Worm (Caenorhabditis elegans) whole organism, L1 larva: Measurements from ENCODE around the gene helq-1.

ENCODE experiments used
- F16B12.6 ChIP-seq: fragments of 150-350 bp; optimal IDR thresholded peaks from 2 replicates; lab custom pipeline; 2014; ENCODE audit warnings: missing biosample characterization, missing genetic modification characterization
- Y116A8C.19 ChIP-seq: sonication (generic microtip); optimal IDR thresholded peaks from 2 replicates; lab custom pipeline; 2016; ENCODE audit warnings: missing compliant biosample characterization, missing genetic modification characterization, borderline replicate concordance
- aha-1 ChIP-seq: fragments of 150-350 bp; optimal IDR thresholded peaks from 2 replicates; lab custom pipeline; 2014; ENCODE audit warnings: missing biosample characterization, missing genetic modification characterization
- alr-1 ChIP-seq: fragments of 200-800 bp; sonication (Bioruptor generic); optimal IDR thresholded peaks from 2 replicates; lab custom pipeline; 2018; ENCODE audit warnings: borderline replicate concordance, mild to moderate bottlenecking, missing genetic modification characterization, missing compliant biosample characterization
- aly-2 ChIP-seq: fragments of 150-350 bp; optimal IDR thresholded peaks from 2 replicates; lab custom pipeline; 2014; ENCODE audit warnings: missing biosample characterization, missing genetic modification characterization
- ama-1 ChIP-seq: fragments of 150-350 bp; optimal IDR thresholded peaks from 2 replicates; lab custom pipeline; 2014
- blmp-1 ChIP-seq: fragments of 150-350 bp; optimal IDR thresholded peaks from 2 replicates; lab custom pipeline; 2014; ENCODE audit warnings: missing biosample characterization, missing genetic modification characterization
- ceh-63 ChIP-seq: fragments of 200-800 bp; sonication (Bioruptor generic); optimal IDR thresholded peaks from 2 replicates; lab custom pipeline; 2018; ENCODE audit warnings: mild to moderate bottlenecking, missing genetic modification characterization, missing compliant biosample characterization
- ceh-82 ChIP-seq, 3 experiments: fragments of 150-350 bp in 1 of 3; sonication (generic microtip) in 2 of 3; optimal IDR thresholded peaks; 2 replicates each; lab custom pipeline; 2014 to 2017; ENCODE audit warnings: missing biosample characterization in 3 of 3, missing genetic modification characterization in 3 of 3
- ceh-90 ChIP-seq: sonication (generic microtip); optimal IDR thresholded peaks from 2 replicates; lab custom pipeline; 2016; ENCODE audit warnings: missing genetic modification characterization, missing compliant biosample characterization
- ces-1 ChIP-seq: fragments of 150-350 bp; optimal IDR thresholded peaks from 2 replicates; lab custom pipeline; 2014; ENCODE audit warnings: missing biosample characterization, missing genetic modification reagents, missing genetic modification characterization
- dpl-1 ChIP-seq, 3 experiments: fragments of 150-350 bp in 2 of 3; sonication (generic microtip) in 1 of 3; optimal IDR thresholded peaks; 2 replicates each; lab custom pipeline; 2014 to 2017; ENCODE audit warnings: missing biosample characterization in 3 of 3, missing genetic modification characterization in 3 of 3, missing genetic modification reagents in 3 of 3
- efl-1 ChIP-seq, 4 experiments: fragments of 150-350 bp; optimal IDR thresholded peaks in 3 of 4; peaks in 1 of 4; 1 replicate in 1 of 4; 2 replicates in 3 of 4; lab custom pipeline; 2014; ENCODE audit warnings: missing biosample characterization in 2 of 4, missing genetic modification characterization in 2 of 4, missing genetic modification reagents in 2 of 4
- egl-13 ChIP-seq: sonication (generic microtip); optimal IDR thresholded peaks from 2 replicates; lab custom pipeline; 2016; ENCODE audit warnings: missing genotype, missing genetic modification reagents, missing genetic modification characterization, missing compliant biosample characterization
- elt-2 ChIP-seq: sonication (generic microtip); optimal IDR thresholded peaks from 2 replicates; lab custom pipeline; 2016; ENCODE audit warnings: missing genetic modification characterization, mild to moderate bottlenecking, inconsistent platforms, missing compliant biosample characterization, missing genetic modification reagents
- fkh-10 ChIP-seq: sonication (generic microtip); optimal IDR thresholded peaks from 2 replicates; lab custom pipeline; 2017; ENCODE audit warnings: missing biosample characterization, missing genetic modification reagents, missing genetic modification characterization
- fkh-4 ChIP-seq: sonication (generic microtip); optimal IDR thresholded peaks from 2 replicates; lab custom pipeline; 2016; ENCODE audit warnings: missing compliant biosample characterization, missing genetic modification characterization, borderline replicate concordance
- fkh-8 ChIP-seq: sonication (generic microtip); optimal IDR thresholded peaks from 2 replicates; lab custom pipeline; 2016; ENCODE audit warnings: mild to moderate bottlenecking, missing genetic modification characterization, missing compliant biosample characterization
- hpl-2 ChIP-seq: fragments of 150-350 bp; optimal IDR thresholded peaks from 2 replicates; lab custom pipeline; 2014; ENCODE audit warnings: missing biosample characterization, missing genetic modification reagents, missing genetic modification characterization
- isw-1 ChIP-seq: fragments of 200-800 bp; sonication (Bioruptor generic); IDR thresholded peaks from 2 replicates; pipeline ENCODE4 v1.3.6; 2022; ENCODE audit warnings: missing genetic modification characterization, missing compliant biosample characterization
- lin-13 ChIP-seq: fragments of 150-350 bp; optimal IDR thresholded peaks from 2 replicates; lab custom pipeline; 2014; ENCODE audit warnings: missing biosample characterization, missing genetic modification reagents, missing genetic modification characterization
- lin-15B ChIP-seq: fragments of 150-350 bp; sonication (generic microtip); optimal IDR thresholded peaks from 3 replicates; lab custom pipeline; 2014; ENCODE audit warnings: missing biosample characterization, missing genetic modification characterization
- lin-35 ChIP-seq, 2 experiments: fragments of 150-350 bp; optimal IDR thresholded peaks; 2 replicates each; lab custom pipeline; 2014; ENCODE audit warnings: missing biosample characterization in 2 of 2, missing genetic modification characterization in 2 of 2, missing genetic modification reagents in 2 of 2
- lin-39 ChIP-seq: fragments of 150-350 bp; optimal IDR thresholded peaks from 2 replicates; lab custom pipeline; 2014; ENCODE audit warnings: missing biosample characterization, missing genetic modification reagents, missing genetic modification characterization
- lsy-2 ChIP-seq, 2 experiments: fragments of 150-350 bp; optimal IDR thresholded peaks; 2 replicates each; lab custom pipeline; 2014; ENCODE audit warnings: missing biosample characterization in 2 of 2, missing genetic modification characterization in 2 of 2
- mdl-1 ChIP-seq, 2 experiments: fragments of 150-350 bp; optimal IDR thresholded peaks; 2 replicates each; lab custom pipeline; 2014 to 2017; ENCODE audit warnings: missing biosample characterization in 2 of 2, missing genetic modification characterization in 2 of 2, inconsistent platforms in 1 of 2
- mef-2 ChIP-seq: fragments of 150-350 bp; optimal IDR thresholded peaks from 2 replicates; lab custom pipeline; 2014; ENCODE audit warnings: missing biosample characterization, missing genetic modification characterization
- nhr-20 ChIP-seq: sonication (generic microtip); optimal IDR thresholded peaks from 2 replicates; lab custom pipeline; 2016; ENCODE audit warnings: mild to moderate bottlenecking, missing genetic modification characterization, missing compliant biosample characterization
- nhr-28 ChIP-seq: fragments of 150-350 bp; optimal IDR thresholded peaks from 2 replicates; lab custom pipeline; 2014; ENCODE audit warnings: missing biosample characterization, missing genetic modification characterization
- nhr-76 ChIP-seq: sonication (generic microtip); optimal IDR thresholded peaks from 2 replicates; lab custom pipeline; 2017; ENCODE audit warnings: missing biosample characterization, missing genetic modification characterization
- nhr-85 ChIP-seq: sonication (generic microtip); peaks from one replicate; lab custom pipeline; 2016; ENCODE audit warnings: missing genetic modification characterization, inconsistent platforms, missing compliant biosample characterization
- pag-3 ChIP-seq: sonication (generic microtip); optimal IDR thresholded peaks from 2 replicates; lab custom pipeline; 2017; ENCODE audit warnings: missing genetic modification characterization, mild to moderate bottlenecking, missing compliant biosample characterization, antibody characterized with exemption, borderline replicate concordance; ENCODE audit not compliant: insufficient read depth
- rnt-1 ChIP-seq: sonication (generic microtip); optimal IDR thresholded peaks from 2 replicates; lab custom pipeline; 2016; ENCODE audit warnings: mild to moderate bottlenecking, missing genetic modification characterization, moderate library complexity, missing compliant biosample characterization
- snpc-4 ChIP-seq: fragments of 150-350 bp; optimal IDR thresholded peaks from 2 replicates; lab custom pipeline; 2014; ENCODE audit warnings: missing biosample characterization, missing genetic modification characterization
- snu-23 ChIP-seq: sonication (generic microtip); optimal IDR thresholded peaks from 2 replicates; lab custom pipeline; 2016; ENCODE audit warnings: missing genetic modification characterization, missing compliant biosample characterization
- sox-4 ChIP-seq: sonication (generic microtip); optimal IDR thresholded peaks from 2 replicates; lab custom pipeline; 2016; ENCODE audit warnings: missing genetic modification characterization, missing compliant biosample characterization
- swsn-7 ChIP-seq: sonication (generic microtip); optimal IDR thresholded peaks from 2 replicates; lab custom pipeline; 2016; ENCODE audit warnings: missing genetic modification characterization, missing compliant biosample characterization
- tbx-2 ChIP-seq: sonication (generic microtip); optimal IDR thresholded peaks from 2 replicates; lab custom pipeline; 2016; ENCODE audit warnings: missing genetic modification characterization, missing compliant biosample characterization
- tlp-1 ChIP-seq: fragments of 150-350 bp; optimal IDR thresholded peaks from 2 replicates; lab custom pipeline; 2014; ENCODE audit warnings: missing biosample characterization, missing genetic modification characterization
- unc-130 ChIP-seq: fragments of 150-350 bp; optimal IDR thresholded peaks from 2 replicates; lab custom pipeline; 2017; ENCODE audit warnings: missing biosample characterization, missing genetic modification characterization, inconsistent platforms
- unc-30 ChIP-seq: sonication (generic microtip); optimal IDR thresholded peaks from 2 replicates; lab custom pipeline; 2017; ENCODE audit warnings: missing biosample characterization, missing genetic modification characterization
- unc-86 ChIP-seq: sonication (generic microtip); optimal IDR thresholded peaks from 2 replicates; lab custom pipeline; 2016; ENCODE audit warnings: missing genetic modification characterization, missing compliant biosample characterization
- unc-98 ChIP-seq: fragments of 200-800 bp; sonication (Bioruptor generic); IDR thresholded peaks from 2 replicates; pipeline ENCODE4 v1.3.6; 2022; ENCODE audit warnings: missing genetic modification characterization, missing compliant biosample characterization
- vab-15 ChIP-seq: sonication (generic microtip); optimal IDR thresholded peaks from 2 replicates; lab custom pipeline; 2017; ENCODE audit warnings: missing genotype, mild to moderate bottlenecking, missing genetic modification characterization, missing compliant biosample characterization

helq-1 gene

ce11 chrIII:600316-600932 lies 13.5 kb upstream of the helq-1 start, which contains the start of gene lec-6 (continued):
- no peak for TF ChIP-seq tbx-2 (tag; lab: Kevin White, UChicago)

ce11 chrIII:599279-599678 lies 12.4 kb upstream of the helq-1 start:
- TF ChIP-seq F16B12.6 (no peak), elt-2 (tag; lab: Kevin White, UChicago) (peak; percentile 33), isw-1 (GFP tag; lab: Robert Waterston, UW) (no peak)

DNA sequence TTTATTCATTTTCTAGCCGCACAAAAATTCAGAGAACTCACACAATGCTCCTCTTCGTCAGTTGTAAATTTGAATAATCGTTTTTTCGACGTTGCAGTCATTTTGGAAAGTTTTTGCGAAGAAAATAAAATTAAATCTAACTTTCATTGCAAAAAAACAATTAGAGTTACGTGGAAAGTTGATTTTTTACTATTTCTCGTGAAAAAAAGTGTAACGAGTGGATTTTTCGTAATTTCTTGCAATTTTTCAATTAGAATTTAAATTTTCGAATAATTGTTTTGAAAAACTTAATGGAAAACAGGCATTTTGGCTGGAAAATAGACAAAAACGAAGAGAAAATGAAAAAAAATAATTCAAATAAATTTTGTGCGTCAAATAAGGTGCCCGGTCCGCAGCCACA lies 11.8 kb upstream of the helq-1 start, which contains the start of gene Y55B1AR.2:
Gene Y55B1AR.2 (minus strand): TSS at position 101 of the 400 bp plus-strand sequence.
- TF ChIP-seq dpl-1 (GFP tag; optimal IDR thresholded peaks at IDR 0.05; lab: Kevin White, UChicago) (no peak), unc-130 (tag; lab: Kevin White, UChicago) (no peak), nhr-85 (tag; lab: Kevin White, UChicago) (no peak), snu-23 (GFP tag; lab: Kevin White, UChicago) (no peak), efl-1 (optimal IDR thresholded peaks at IDR 0.05; lab: Kevin White, UChicago) (no peak), efl-1 (GFP tag; optimal IDR thresholded peaks at IDR 0.05 in 1 of 2; lab: Kevin White, UChicago) (peak in 1 of 2 experiments; percentile 67), ama-1 (lab: Kevin White, UChicago) (no peak)
- TF ChIP-seq, all 84 proteins: peak for 1

- TF ChIP-seq unc-130 (tag; lab: Kevin White, UChicago) (no peak), efl-1 (optimal IDR thresholded peaks at IDR 0.05; lab: Kevin White, UChicago) (peak; percentile 58 to 68), efl-1 (GFP tag; optimal IDR thresholded peaks at IDR 0.05 in 1 of 2; lab: Kevin White, UChicago) (peak in 1 of 2 experiments; percentile 15), Y116A8C.19 (tag; lab: Kevin White, UChicago) (no peak), dpl-1 (GFP tag; optimal IDR thresholded peaks at IDR 0.05; lab: Kevin White, UChicago) (peak; percentile 31 to 55 (median 33)), lin-39 (peak; percentile 9), nhr-76 (no peak), unc-98 (GFP tag; lab: Robert Waterston, UW) (no peak), nhr-28 (tag; lab: Kevin White, UChicago) (no peak), tlp-1 (tag; lab: Kevin White, UChicago) (no peak), ceh-63 (no peak), unc-30 (tag; lab: Kevin White, UChicago) (no peak), aha-1 (tag; lab: Kevin White, UChicago) (no peak), ceh-82 (tag; optimal IDR thresholded peaks at IDR 0.05; lab: Kevin White, UChicago) (peak; percentile 2 to 65 (median 50)), egl-13 (tag; lab: Kevin White, UChicago) (no peak), mdl-1 (tag; optimal IDR thresholded peaks at IDR 0.05; lab: Kevin White, UChicago) (peak in 1 of 2 experiments; percentile 52), F16B12.6 (no peak), swsn-7 (tag; lab: Kevin White, UChicago) (peak; percentile 64), fkh-4 (tag; lab: Kevin White, UChicago) (no peak), lin-15B (no peak), fkh-10 (GFP tag; lab: Kevin White, UChicago) (peak; percentile 76), unc-86 (tag; lab: Kevin White, UChicago) (peak; percentile 38), fkh-8 (tag; lab: Kevin White, UChicago) (peak; percentile 45), snpc-4 (tag; lab: Kevin White, UChicago) (peak; percentile 34), ces-1 (GFP tag; lab: Kevin White, UChicago) (no peak), elt-2 (tag; lab: Kevin White, UChicago) (no peak), lsy-2 (tag; optimal IDR thresholded peaks at IDR 0.05; lab: Kevin White, UChicago) (peak; percentile 47 to 62), sox-4 (no peak), blmp-1 (tag; lab: Kevin White, UChicago) (peak; percentile 39), vab-15 (no peak), rnt-1 (tag; lab: Kevin White, UChicago) (no peak), lin-35 (GFP tag; optimal IDR thresholded peaks at IDR 0.05; lab: Kevin White, UChicago) (peak; percentile 50 to 60), aly-2 (tag; lab: Kevin White, UChicago) (no peak), mef-2 (tag; lab: Kevin White, UChicago) (no peak), nhr-20 (peak; percentile 37), pag-3 (tag; lab: Kevin White, UChicago) (no peak), ceh-90 (tag; lab: Kevin White, UChicago) (no peak), isw-1 (GFP tag; lab: Robert Waterston, UW) (peak; percentile 27; the same call in 1 of the 2 replicates), alr-1 (no peak), hpl-2 (GFP tag; lab: Kevin White, UChicago) (no peak), lin-13 (GFP tag; lab: Kevin White, UChicago) (peak; percentile 0), ama-1 (lab: Kevin White, UChicago) (no peak)
Measured at ce11 chrIII:598168-598567, 11.3 kb upstream of the helq-1 start.
